Fruit fly (Drosophila melanogaster): ENCODE data around the gene Sfp24Bc.
A peak's percentile ranks its signal among the peaks of the same experiment; 100 is the strongest.

The Sfp24Bc gene

dm6 chr2L:3692466-3692865 is 22.1 kb upstream of the Sfp24Bc start, which contains the start of gene CG16704:
Gene CG16704 (minus strand): TSS chr2L:3692587.
- TF ChIP-seq dysf (GFP tag; IDR thresholded peaks at IDR 0.05) (no peak), Mes4 (GFP tag; optimal IDR thresholded peaks at IDR 0.05) (no peak), CG7987 (GFP tag; optimal IDR thresholded peaks at IDR 0.05) (no peak), CG34224 (GFP tag; IDR thresholded peaks at IDR 0.05; ENCODE audit: partially characterized antibody) (no peak), CG11723 (GFP tag; optimal IDR thresholded peaks at IDR 0.05) (no peak), mirr (GFP tag; optimal IDR thresholded peaks at IDR 0.05) (no peak), Dip3 (GFP tag; optimal IDR thresholded peaks at IDR 0.05) (no peak), toy (GFP tag; IDR thresholded peaks at IDR 0.05) (no peak), CG18619 (GFP tag; optimal IDR thresholded peaks at IDR 0.05) (no peak), tna (GFP tag; IDR thresholded peaks at IDR 0.05; ENCODE audit: partially characterized antibody) (no peak), Med (GFP tag) (no peak), kni (GFP tag; optimal IDR thresholded peaks at IDR 0.05) (no peak), eyg (GFP tag; optimal IDR thresholded peaks at IDR 0.05) (no peak), CG3838 (GFP tag; optimal IDR thresholded peaks at IDR 0.05) (no peak), CG8388 (GFP tag; optimal IDR thresholded peaks at IDR 0.05) (no peak), insv (GFP tag; optimal IDR thresholded peaks at IDR 0.05) (no peak), H15 (GFP tag; IDR thresholded peaks at IDR 0.05) (no peak), Six4 (GFP tag; optimal IDR thresholded peaks at IDR 0.05) (no peak), ap (GFP tag; IDR thresholded peaks at IDR 0.05) (no peak), CG7786 (GFP tag; optimal IDR thresholded peaks at IDR 0.05) (no peak)

DNA sequence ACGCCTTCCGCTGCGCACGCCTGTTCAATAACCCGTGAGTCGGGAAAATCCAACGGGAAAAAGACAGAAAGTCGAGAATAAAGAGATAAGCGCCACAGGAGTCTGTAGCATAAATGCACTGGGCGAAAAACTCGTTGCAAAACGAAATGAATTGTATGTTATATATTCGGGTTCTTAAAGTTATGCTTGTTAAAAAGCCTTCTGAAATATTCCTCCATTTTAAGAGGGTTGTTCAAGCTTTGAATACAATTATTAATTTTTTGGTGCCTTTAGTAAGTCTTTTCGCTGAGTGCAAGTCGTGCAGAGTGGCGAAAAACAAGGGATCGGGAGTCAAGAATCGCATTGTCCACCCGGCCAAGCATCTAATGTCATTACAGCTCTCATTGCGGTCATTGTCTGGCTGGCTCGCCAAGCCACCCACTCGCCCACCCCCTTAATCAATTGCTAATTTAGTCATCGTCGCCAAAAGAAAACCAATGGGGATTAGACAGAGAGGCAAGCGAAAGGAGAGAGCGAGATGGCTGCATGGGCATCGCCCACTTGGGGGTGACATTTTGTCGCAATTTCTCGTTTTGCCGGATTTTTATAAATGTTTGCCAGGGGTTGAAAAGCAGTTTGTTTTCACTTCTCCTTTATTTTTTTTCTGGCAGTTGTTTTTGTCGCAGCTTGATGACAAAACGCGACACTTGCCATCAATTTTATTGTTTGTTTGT is 14.9 kb upstream of the Sfp24Bc start:
- TF ChIP-seq CG18262 (tag; optimal IDR thresholded peaks at IDR 0.05) (no peak), sima (GFP tag; optimal IDR thresholded peaks at IDR 0.05) (no peak), sna (GFP tag; IDR thresholded peaks at IDR 0.05; ENCODE audit: partially characterized antibody) (no peak), dan (GFP tag; IDR thresholded peaks at IDR 0.05) (0 out of 2 replicates have a peak, but pooled peaks have one; percentile 19), abd-A (tag; optimal IDR thresholded peaks at IDR 0.05) (no peak), lola (GFP tag; optimal IDR thresholded peaks at IDR 0.05) (no peak), gem (tag; optimal IDR thresholded peaks at IDR 0.05) (peak; percentile 51), danr (GFP tag; IDR thresholded peaks at IDR 0.05) (no peak), Chrac-16 (GFP tag; optimal IDR thresholded peaks at IDR 0.05) (peak; percentile 19), CG8765 (GFP tag; IDR thresholded peaks at IDR 0.05) (no peak), bbx (GFP tag; IDR thresholded peaks at IDR 0.05; ENCODE audit: partially characterized antibody) (no peak), CG34422 (GFP tag; IDR thresholded peaks at IDR 0.05) (0 out of 3 replicates have a peak, but pooled peaks have one; percentile 26), hth (optimal IDR thresholded peaks at IDR 0.05) (no peak), D19B (GFP tag; optimal IDR thresholded peaks at IDR 0.05) (no peak), Opbp (GFP tag; IDR thresholded peaks at IDR 0.05; ENCODE audit: partially characterized antibody) (no peak), CG17361 (GFP tag; IDR thresholded peaks at IDR 0.05) (no peak), CG11560 (tag; IDR thresholded peaks at IDR 0.05) (no peak), Awh (GFP tag; IDR thresholded peaks at IDR 0.05) (no peak), ac (GFP tag; optimal IDR thresholded peaks at IDR 0.05) (no peak), CHES-1-like (GFP tag; optimal IDR thresholded peaks at IDR 0.05) (no peak), ranshi (GFP tag; IDR thresholded peaks at IDR 0.05) (no peak), CG14667 (GFP tag; IDR thresholded peaks at IDR 0.05) (no peak), repo (GFP tag; optimal IDR thresholded peaks at IDR 0.05) (no peak), so (GFP tag; IDR thresholded peaks at IDR 0.05) (no peak), Antp (GFP tag; optimal IDR thresholded peaks at IDR 0.05) (peak; percentile 5), ATbp (GFP tag; optimal IDR thresholded peaks at IDR 0.05) (peak; percentile 5), pros (GFP tag; optimal IDR thresholded peaks at IDR 0.05) (peak; percentile 3), klu (GFP tag; IDR thresholded peaks at IDR 0.05) (no peak), HmgZ (tag; optimal IDR thresholded peaks at IDR 0.05) (no peak), Xbp1 (GFP tag; optimal IDR thresholded peaks at IDR 0.05) (peak; percentile 12), ro (GFP tag; IDR thresholded peaks at IDR 0.05) (no peak)
